7 worm cellular contexts compared by ENCODE assay signal in the genomic region with DNA sequence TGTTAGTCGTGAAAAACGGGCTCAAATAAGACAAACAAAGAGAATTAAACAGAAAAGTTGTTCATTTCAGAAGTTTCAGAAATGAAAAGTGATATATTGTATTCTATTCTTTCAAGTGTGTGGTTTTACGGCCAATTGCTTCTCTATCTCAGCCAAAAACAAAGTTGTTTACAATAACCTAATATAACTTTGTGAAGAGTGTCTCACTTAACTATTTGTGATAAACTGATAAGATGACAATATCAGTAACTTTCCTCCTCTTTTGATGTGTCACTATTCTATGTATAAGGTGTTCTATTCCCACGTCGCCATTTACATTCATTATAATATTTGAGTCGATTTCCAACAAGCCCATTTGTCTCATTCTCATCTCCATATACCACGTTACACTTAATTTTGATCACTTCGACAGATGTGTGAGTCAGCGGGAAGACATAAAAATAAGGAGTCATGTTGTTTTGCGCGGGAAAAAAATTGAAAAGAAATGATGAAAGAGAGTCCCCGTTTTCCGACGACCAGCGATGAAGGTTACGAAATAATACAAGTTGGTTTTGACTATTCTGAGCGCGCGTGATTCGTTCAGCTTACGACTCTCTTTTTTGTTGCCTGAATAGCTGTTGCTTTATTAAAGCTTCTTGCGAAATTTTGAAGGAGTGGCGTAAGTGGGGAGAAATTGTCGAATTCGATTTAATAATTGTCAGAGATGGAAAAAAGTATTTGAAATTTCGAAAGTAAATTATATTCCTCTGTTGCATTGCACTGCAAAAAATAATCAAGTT.
TF ChIP-seq lines count a peak whose summit lies in the region.

No protein-coding gene starts in this region.

TF ChIP-seq in whole organism, L1 larva, 84 proteins besides CTCF, POLR2A, EP300 and RAD21 (continues in another document):
- TF ChIP-seq mdl-1 (tag; optimal IDR thresholded peaks at IDR 0.05; lab: Kevin White, UChicago) (peak in 1 of 2 experiments; percentile 0), unc-130 (tag; optimal IDR thresholded peaks at IDR 0.05; lab: Kevin White, UChicago) (no peak), lin-35 (GFP tag; optimal IDR thresholded peaks at IDR 0.05; lab: Kevin White, UChicago) (no peak), lin-14 (GFP tag; optimal IDR thresholded peaks at IDR 0.05; lab: Kevin White, UChicago) (peak; percentile 86), tlp-1 (tag; optimal IDR thresholded peaks at IDR 0.05; lab: Kevin White, UChicago) (no peak), nhr-47 (tag; optimal IDR thresholded peaks at IDR 0.05; lab: Kevin White, UChicago) (peak; percentile 0), dpl-1 (GFP tag; optimal IDR thresholded peaks at IDR 0.05; lab: Kevin White, UChicago) (peak; percentile 16 to 40 (median 29)), blmp-1 (tag; optimal IDR thresholded peaks at IDR 0.05; lab: Kevin White, UChicago) (peak; percentile 32), isw-1 (GFP tag; IDR thresholded peaks at IDR 0.05; lab: Robert Waterston, UW) (peak; percentile 26; the same call in 1 of the 2 replicates), lsy-2 (tag; optimal IDR thresholded peaks at IDR 0.05; lab: Kevin White, UChicago) (peak in 1 of 2 experiments; percentile 54), fkh-10 (GFP tag; optimal IDR thresholded peaks at IDR 0.05; lab: Kevin White, UChicago) (peak; percentile 74)

TF ChIP-seq in whole organism, L2 larva, 48 proteins besides CTCF, POLR2A, EP300 and RAD21:
- TF ChIP-seq ceh-16 (tag; optimal IDR thresholded peaks at IDR 0.05; lab: Kevin White, UChicago) (no peak), zag-1 (tag; optimal IDR thresholded peaks at IDR 0.05; lab: Kevin White, UChicago) (peak; percentile 16), lin-39 (tag; optimal IDR thresholded peaks at IDR 0.05; lab: Kevin White, UChicago) (peak; percentile 60), nhr-129 (tag; optimal IDR thresholded peaks at IDR 0.05; lab: Kevin White, UChicago) (peak; percentile 67), C34F6.9 (tag; optimal IDR thresholded peaks at IDR 0.05; lab: Kevin White, UChicago) (peak; percentile 42), fos-1 (tag; optimal IDR thresholded peaks at IDR 0.05; lab: Kevin White, UChicago) (peak; percentile 13), sma-9 (GFP tag; optimal IDR thresholded peaks at IDR 0.05; lab: Kevin White, UChicago) (peak; percentile 56), sma-9 (tag; optimal IDR thresholded peaks at IDR 0.05; lab: Kevin White, UChicago) (no peak), unc-55 (GFP tag; optimal IDR thresholded peaks at IDR 0.05; lab: Kevin White, UChicago) (peak; percentile 85), peb-1 (tag; optimal IDR thresholded peaks at IDR 0.05; lab: Kevin White, UChicago) (no peak)
TF ChIP-seq in whole organism, L2 larva: peak in this region for 7.

TF ChIP-seq in whole organism, L3 larva, 47 proteins besides CTCF, POLR2A, EP300 and RAD21 (continues in another document):
- TF ChIP-seq elt-2 (tag; optimal IDR thresholded peaks at IDR 0.05; lab: Kevin White, UChicago) (peak; percentile 26), hmg-11 (tag; optimal IDR thresholded peaks at IDR 0.05; lab: Kevin White, UChicago) (no peak), mdl-1 (tag; optimal IDR thresholded peaks at IDR 0.05; lab: Kevin White, UChicago) (no peak), egl-27 (tag; optimal IDR thresholded peaks at IDR 0.05; lab: Kevin White, UChicago) (no peak), ama-1 (optimal IDR thresholded peaks at IDR 0.05; lab: Kevin White, UChicago) (no peak), ztf-4 (tag; optimal IDR thresholded peaks at IDR 0.05; lab: Kevin White, UChicago) (no peak), fkh-10 (GFP tag; optimal IDR thresholded peaks at IDR 0.05; lab: Kevin White, UChicago) (peak; percentile 67), ZK546.5 (tag; optimal IDR thresholded peaks at IDR 0.05; lab: Kevin White, UChicago) (no peak), elt-3 (tag; optimal IDR thresholded peaks at IDR 0.05; lab: Kevin White, UChicago) (no peak), tbx-2 (tag; optimal IDR thresholded peaks at IDR 0.05; lab: Kevin White, UChicago) (no peak), unc-62 (GFP tag; optimal IDR thresholded peaks at IDR 0.05; lab: Kevin White, UChicago) (no peak), nhr-77 (tag; optimal IDR thresholded peaks at IDR 0.05; lab: Kevin White, UChicago) (no peak), fkh-2 (tag; optimal IDR thresholded peaks at IDR 0.05; lab: Kevin White, UChicago) (no peak)

TF ChIP-seq in whole organism, L4 larva, 104 proteins besides CTCF, POLR2A, EP300 and RAD21 (continues in another document):
- TF ChIP-seq Y5F2A.4 (GFP tag; optimal IDR thresholded peaks at IDR 0.05; lab: Kevin White, UChicago), result no peak
- no peak for TF ChIP-seq zip-11 (GFP tag; IDR thresholded peaks at IDR 0.05; lab: Robert Waterston, UW)
- TF ChIP-seq ces-1 (GFP tag; optimal IDR thresholded peaks at IDR 0.05; lab: Kevin White, UChicago), result peak; percentile 40
- peak; percentile 18 for TF ChIP-seq hlh-30 (tag; optimal IDR thresholded peaks at IDR 0.05; lab: Kevin White, UChicago; ENCODE audit: insufficient read depth)
- TF ChIP-seq pqm-1 (tag; optimal IDR thresholded peaks at IDR 0.05; lab: Kevin White, UChicago), result peak; percentile 35
- TF ChIP-seq nhr-28 (tag; optimal IDR thresholded peaks at IDR 0.05; lab: Kevin White, UChicago), result peak; percentile 50
- no peak for TF ChIP-seq lir-3 (tag; optimal IDR thresholded peaks at IDR 0.05; lab: Kevin White, UChicago)
- TF ChIP-seq ceh-62 (tag; optimal IDR thresholded peaks at IDR 0.05; lab: Kevin White, UChicago), result no peak
- peak; percentile 86 for TF ChIP-seq aha-1 (tag; lab: Kevin White, UChicago)
- TF ChIP-seq daf-16 (GFP tag; optimal IDR thresholded peaks at IDR 0.05; lab: Kevin White, UChicago), result no peak
- TF ChIP-seq daf-16 (tag; optimal IDR thresholded peaks at IDR 0.05; lab: Kevin White, UChicago), result peak; percentile 96
- TF ChIP-seq fkh-10 (GFP tag; optimal IDR thresholded peaks at IDR 0.05; lab: Kevin White, UChicago), result peak; percentile 37
- peak; percentile 2 for TF ChIP-seq dve-1 (tag; optimal IDR thresholded peaks at IDR 0.05; lab: Kevin White, UChicago; ENCODE audit: insufficient read depth)

TF ChIP-seq in whole organism, late embryonic, 69 proteins besides CTCF, POLR2A, EP300 and RAD21:
- TF ChIP-seq tbx-7 (tag; optimal IDR thresholded peaks at IDR 0.05; lab: Kevin White, UChicago) (no peak), unc-42 (tag; optimal IDR thresholded peaks at IDR 0.05; lab: Kevin White, UChicago) (peak; percentile 53), elt-2 (tag; optimal IDR thresholded peaks at IDR 0.05; lab: Kevin White, UChicago) (peak; percentile 35)

TF ChIP-seq in whole organism, mixed stage, embryonic, 35 proteins besides CTCF, POLR2A, EP300 and RAD21:
- TF ChIP-seq cnd-1 (tag; optimal IDR thresholded peaks at IDR 0.05; lab: Kevin White, UChicago) (no peak), ces-1 (GFP tag; optimal IDR thresholded peaks at IDR 0.05; lab: Kevin White, UChicago) (peak; percentile 60), zip-8 (tag; optimal IDR thresholded peaks at IDR 0.05; lab: Kevin White, UChicago) (no peak), M03D4.4 (tag; optimal IDR thresholded peaks at IDR 0.05; lab: Kevin White, UChicago) (no peak)

TF ChIP-seq in whole organism, young adult, 124 proteins besides CTCF, POLR2A, EP300 and RAD21:
- TF ChIP-seq lin-35 (GFP tag; optimal IDR thresholded peaks at IDR 0.05; lab: Kevin White, UChicago) (peak in 1 of 3 experiments; percentile 68), cebp-1 (GFP tag; IDR thresholded peaks at IDR 0.05; lab: Robert Waterston, UW) (peak; percentile 79), cebp-1 (tag; optimal IDR thresholded peaks at IDR 0.05; lab: Kevin White, UChicago) (peak; percentile 96), madf-3 (GFP tag; IDR thresholded peaks at IDR 0.05; lab: Robert Waterston, UW) (no peak)
